Worm (Caenorhabditis elegans) whole organism, mixed stage, embryonic: ENCODE results near the gene F35H8.1.

Experiments used
- bed-3 ChIP-seq: fragments of 200-800 bp; sonication (Bioruptor generic); optimal IDR thresholded peaks from 3 replicates; lab custom pipeline; 2018; ENCODE audit warnings: mild to moderate bottlenecking, missing genetic modification characterization, moderate library complexity, missing compliant biosample characterization
- lsy-2 ChIP-seq: fragments of 150-350 bp; optimal IDR thresholded peaks from 2 replicates; lab custom pipeline; 2014; ENCODE audit warnings: missing biosample characterization, missing genetic modification characterization
- pha-4 ChIP-seq: fragments of 150-350 bp; optimal IDR thresholded peaks from 2 replicates; lab custom pipeline; 2018; ENCODE audit warnings: missing biosample characterization, missing genetic modification reagents, missing genetic modification characterization
- unc-39 ChIP-seq: fragments of 150-350 bp; optimal IDR thresholded peaks from 2 replicates; lab custom pipeline; 2014; ENCODE audit warnings: missing biosample characterization, missing genetic modification characterization
- unc-62 ChIP-seq: fragments of 150-350 bp; optimal IDR thresholded peaks from 2 replicates; lab custom pipeline; 2014; ENCODE audit warnings: missing biosample characterization, missing genetic modification reagents, missing genetic modification characterization

- TF ChIP-seq unc-39 (tag; lab: Kevin White, UChicago), result no peak
- no peak for TF ChIP-seq bed-3 (GFP tag; lab: Kevin White, UChicago)
- TF ChIP-seq pha-4 (tag; lab: Kevin White, UChicago), result no peak
- TF ChIP-seq lsy-2 (tag; lab: Kevin White, UChicago), result no peak
- TF ChIP-seq unc-62 (GFP tag; lab: Kevin White, UChicago), result no peak
These were observed 5.8 kb upstream of the F35H8.1 start for ce11 chrII:9558906-9559305.
